Fruit fly (Drosophila melanogaster) whole organism, prepupa: ENCODE results near the gene Spn38F.

ENCODE experiments used
- Blimp-1 ChIP-seq: fragments of 200-800 bp; sonication (Bioruptor generic); optimal IDR thresholded peaks from 3 replicates; lab custom pipeline; 2017; ENCODE audit warnings: missing biosample characterization, missing genetic modification characterization, mild to moderate bottlenecking, moderate library complexity, missing genetic modification reagents
- CG10631 ChIP-seq: fragments of 200-800 bp; sonication (Bioruptor generic); optimal IDR thresholded peaks from 2 replicates; lab custom pipeline; 2016; ENCODE audit warnings: missing biosample characterization, missing genetic modification characterization
- CG10669 ChIP-seq: fragments of 200-800 bp; sonication (Bioruptor generic); optimal IDR thresholded peaks from 3 replicates; lab custom pipeline; 2018; ENCODE audit warnings: missing biosample characterization, mild to moderate bottlenecking, missing genetic modification characterization, moderate library complexity
- CG11294 ChIP-seq: fragments of 200-800 bp; sonication (Bioruptor generic); IDR thresholded peaks from 2 replicates; pipeline ENCODE4 v1.3.6; 2022; ENCODE audit warnings: missing biosample characterization, missing genetic modification characterization
- CG11902 ChIP-seq: fragments of 200-800 bp; sonication (Bioruptor generic); optimal IDR thresholded peaks from 3 replicates; lab custom pipeline; 2016; ENCODE audit warnings: missing biosample characterization, missing genetic modification characterization
- CG15336 ChIP-seq: fragments of 200-800 bp; sonication (Bioruptor generic); IDR thresholded peaks from 2 replicates; pipeline ENCODE4 v1.3.6; 2022; ENCODE audit warnings: missing biosample characterization, missing genetic modification characterization
- CG1621 ChIP-seq: fragments of 200-800 bp; sonication (Bioruptor generic); optimal IDR thresholded peaks from 3 replicates; lab custom pipeline; 2018; ENCODE audit warnings: missing biosample characterization, mild to moderate bottlenecking, missing genetic modification characterization
- CG16779 ChIP-seq: fragments of 200-800 bp; sonication (Bioruptor generic); optimal IDR thresholded peaks from 3 replicates; lab custom pipeline; 2017; ENCODE audit warnings: missing biosample characterization, mild to moderate bottlenecking, missing genetic modification characterization
- CG3032 ChIP-seq: fragments of 200-800 bp; optimal IDR thresholded peaks from 2 replicates; lab custom pipeline; 2019; ENCODE audit warnings: missing biosample characterization, mild to moderate bottlenecking, missing genetic modification characterization, moderate library complexity
- CG31627 ChIP-seq: fragments of 200-800 bp; sonication (Bioruptor generic); optimal IDR thresholded peaks from 3 replicates; lab custom pipeline; 2016; ENCODE audit warnings: missing biosample characterization, missing genetic modification characterization
- CG32006 ChIP-seq: fragments of 200-800 bp; sonication (Bioruptor generic); optimal IDR thresholded peaks from 3 replicates; lab custom pipeline; 2017; ENCODE audit warnings: missing biosample characterization, mild to moderate bottlenecking, missing genetic modification characterization
- CG34406 ChIP-seq: fragments of 200-800 bp; sonication (Bioruptor generic); optimal IDR thresholded peaks from 3 replicates; lab custom pipeline; 2016; ENCODE audit warnings: missing biosample characterization, missing genetic modification characterization
- CG4318 ChIP-seq: fragments of 200-800 bp; sonication (Bioruptor generic); optimal IDR thresholded peaks from 3 replicates; lab custom pipeline; 2017; ENCODE audit warnings: missing biosample characterization, mild to moderate bottlenecking, missing genetic modification characterization
- CG6276 ChIP-seq: fragments of 200-800 bp; sonication (Bioruptor generic); optimal IDR thresholded peaks from 2 replicates; lab custom pipeline; 2017; ENCODE audit warnings: missing biosample characterization, mild to moderate bottlenecking, missing genetic modification characterization
- CG6792 ChIP-seq: fragments of 200-800 bp; sonication (Bioruptor generic); optimal IDR thresholded peaks from 3 replicates; lab custom pipeline; 2016; ENCODE audit warnings: missing biosample characterization, missing genetic modification characterization
- CG6808 ChIP-seq: fragments of 200-800 bp; sonication (Bioruptor generic); optimal IDR thresholded peaks from 3 replicates; lab custom pipeline; 2017; ENCODE audit warnings: missing biosample characterization, missing genetic modification characterization, mild to moderate bottlenecking, moderate library complexity, missing genetic modification reagents
- CG7368 ChIP-seq: fragments of 200-800 bp; sonication (Bioruptor generic); optimal IDR thresholded peaks from 3 replicates; lab custom pipeline; 2016; ENCODE audit warnings: missing biosample characterization, missing genetic modification characterization
- CG8319 ChIP-seq: fragments of 200-800 bp; sonication (Bioruptor generic); optimal IDR thresholded peaks from 3 replicates; lab custom pipeline; 2016; ENCODE audit warnings: missing biosample characterization, missing genetic modification characterization
- Eip75B ChIP-seq: fragments of 200-800 bp; sonication (Bioruptor generic); optimal IDR thresholded peaks from 3 replicates; lab custom pipeline; 2016; ENCODE audit warnings: missing biosample characterization, missing genetic modification characterization
- Eip78C ChIP-seq: fragments of 200-800 bp; sonication (Bioruptor generic); peaks from one replicate; lab custom pipeline; 2016; ENCODE audit warnings: missing biosample characterization, missing genetic modification characterization
- Ets96B ChIP-seq: fragments of 200-800 bp; optimal IDR thresholded peaks from 2 replicates; lab custom pipeline; 2019; ENCODE audit warnings: missing biosample characterization, mild to moderate bottlenecking, missing genetic modification characterization, moderate library complexity
- Hr39 ChIP-seq: fragments of 200-800 bp; sonication (Bioruptor generic); optimal IDR thresholded peaks from 2 replicates; lab custom pipeline; 2016; ENCODE audit warnings: missing biosample characterization, missing genetic modification characterization
- Hr4 ChIP-seq: fragments of 200-800 bp; sonication (Bioruptor generic); optimal IDR thresholded peaks from 3 replicates; lab custom pipeline; 2016; ENCODE audit warnings: missing biosample characterization, missing genetic modification characterization
- Met ChIP-seq: fragments of 200-800 bp; sonication (Bioruptor generic); optimal IDR thresholded peaks from 3 replicates; lab custom pipeline; 2016; ENCODE audit warnings: missing biosample characterization, missing genetic modification characterization
- Smox ChIP-seq: fragments of 200-800 bp; sonication (Bioruptor generic); optimal IDR thresholded peaks from 3 replicates; lab custom pipeline; 2016; ENCODE audit warnings: missing biosample characterization, missing genetic modification characterization
- Sox102F ChIP-seq: fragments of 200-800 bp; sonication (Bioruptor generic); optimal IDR thresholded peaks from 2 replicates; lab custom pipeline; 2016; ENCODE audit warnings: missing biosample characterization, mild to moderate bottlenecking, missing genetic modification characterization
- Sox14 ChIP-seq: fragments of 200-800 bp; sonication (Bioruptor generic); optimal IDR thresholded peaks from 3 replicates; lab custom pipeline; 2016; ENCODE audit warnings: missing biosample characterization, missing genetic modification characterization
- achi ChIP-seq: fragments of 200-800 bp; sonication (Bioruptor generic); optimal IDR thresholded peaks from 3 replicates; lab custom pipeline; 2016; ENCODE audit warnings: missing biosample characterization, missing genetic modification characterization
- acj6 ChIP-seq: fragments of 200-800 bp; sonication (Bioruptor generic); optimal IDR thresholded peaks from 3 replicates; lab custom pipeline; 2016; ENCODE audit warnings: missing biosample characterization, missing genetic modification characterization
- cyc ChIP-seq: fragments of 200-800 bp; sonication (Bioruptor generic); optimal IDR thresholded peaks from 3 replicates; lab custom pipeline; 2016; ENCODE audit warnings: missing biosample characterization, missing genetic modification characterization
- dac ChIP-seq: fragments of 200-800 bp; sonication (Bioruptor generic); optimal IDR thresholded peaks from 2 replicates; lab custom pipeline; 2017; ENCODE audit warnings: missing biosample characterization, mild to moderate bottlenecking, missing genetic modification characterization
- dsx ChIP-seq: fragments of 200-800 bp; optimal IDR thresholded peaks from 3 replicates; lab custom pipeline; 2019; ENCODE audit warnings: missing biosample characterization, mild to moderate bottlenecking, missing genetic modification characterization, moderate library complexity; ENCODE audit not compliant: poor library complexity, severe bottlenecking
- eg ChIP-seq: fragments of 200-800 bp; sonication (Bioruptor generic); IDR thresholded peaks from 3 replicates; pipeline ENCODE4 v1.3.6; 2022; ENCODE audit warnings: missing biosample characterization, missing genetic modification characterization
- fd59A ChIP-seq: fragments of 200-800 bp; sonication (Bioruptor generic); optimal IDR thresholded peaks from 2 replicates; lab custom pipeline; 2017; ENCODE audit warnings: missing biosample characterization, mild to moderate bottlenecking, missing genetic modification characterization, missing genetic modification reagents
- fd85E ChIP-seq: fragments of 200-800 bp; sonication (Bioruptor generic); optimal IDR thresholded peaks from 3 replicates; lab custom pipeline; 2016; ENCODE audit warnings: missing biosample characterization, missing genetic modification characterization
- fkh ChIP-seq: fragments of 200-800 bp; sonication (Bioruptor generic); optimal IDR thresholded peaks from 3 replicates; lab custom pipeline; 2017; ENCODE audit warnings: missing biosample characterization, mild to moderate bottlenecking, missing genetic modification characterization, moderate library complexity
- net ChIP-seq: fragments of 200-800 bp; sonication (Bioruptor generic); optimal IDR thresholded peaks from 3 replicates; lab custom pipeline; 2016; ENCODE audit warnings: missing biosample characterization, missing genetic modification characterization
- pdm3 ChIP-seq: fragments of 200-800 bp; sonication (Bioruptor generic); optimal IDR thresholded peaks from 3 replicates; lab custom pipeline; 2016; ENCODE audit warnings: missing biosample characterization, missing genetic modification characterization
- salr ChIP-seq, 2 experiments: fragments of 200-800 bp; sonication (Bioruptor generic); optimal IDR thresholded peaks; 3 replicates each; lab custom pipeline; 2016 to 2018; ENCODE audit warnings: missing biosample characterization in 2 of 2, missing genetic modification characterization in 2 of 2, mild to moderate bottlenecking in 1 of 2
- svp ChIP-seq: fragments of 200-800 bp; sonication (Bioruptor generic); peaks from one replicate; lab custom pipeline; 2016; ENCODE audit warnings: missing biosample characterization, missing genetic modification characterization
- topi ChIP-seq: fragments of 200-800 bp; sonication (Bioruptor generic); optimal IDR thresholded peaks from 3 replicates; lab custom pipeline; 2016; ENCODE audit warnings: missing biosample characterization, missing genetic modification characterization
- vri ChIP-seq: fragments of 200-800 bp; sonication (Bioruptor generic); optimal IDR thresholded peaks from 3 replicates; lab custom pipeline; 2016; ENCODE audit warnings: missing biosample characterization, mild to moderate bottlenecking, missing genetic modification characterization

The Spn38F gene

dm6 chr2L:20811039-20811652, 26.6 kb downstream of the Spn38F start (continued):
- TF ChIP-seq fkh (GFP tag; lab: Kevin White, UChicago) (no peak), CG11294 (GFP tag; lab: Robert Waterston, UW) (peak; percentile 73), CG3032 (tag; lab: Kevin White, UChicago) (peak; percentile 55), salr (GFP tag; optimal IDR thresholded peaks at IDR 0.05; lab: Kevin White, UChicago) (peak; percentile 27 to 74), CG10631 (peak; percentile 66), Blimp-1 (no peak), achi (GFP tag; lab: Kevin White, UChicago) (peak; percentile 82), Ets96B (no peak)

- TF ChIP-seq CG3032 (tag; lab: Kevin White, UChicago) (peak; percentile 10), eg (GFP tag; lab: Robert Waterston, UW) (peak; percentile 54; the same call in 1 of the 3 replicates), CG10631 (no peak), pdm3 (no peak), CG11294 (GFP tag; lab: Robert Waterston, UW) (peak; percentile 60; the same call in 1 of the 2 replicates), CG6276 (GFP tag; lab: Kevin White, UChicago) (peak; percentile 6), CG10669 (GFP tag; lab: Kevin White, UChicago) (peak; percentile 31)
Observed at dm6 chr2L:20809229-20809628, 28.6 kb downstream of the Spn38F start.

dm6 chr2L:20808510-20809195, 29.1 kb downstream of the Spn38F start:
- TF ChIP-seq dsx (GFP tag; lab: Kevin White, UChicago) (no peak), net (GFP tag; lab: Kevin White, UChicago) (no peak), CG15336 (GFP tag; lab: Robert Waterston, UW) (no peak), Met (no peak), Hr39 (GFP tag; lab: Kevin White, UChicago) (no peak), fd59A (GFP tag; lab: Kevin White, UChicago) (no peak), CG1621 (tag; lab: Kevin White, UChicago) (no peak), Sox102F (GFP tag; lab: Kevin White, UChicago) (no peak), Blimp-1 (no peak), CG31627 (no peak), CG11902 (no peak), fd85E (GFP tag; lab: Kevin White, UChicago) (no peak), svp (GFP tag; lab: Kevin White, UChicago) (no peak), fkh (GFP tag; lab: Kevin White, UChicago) (no peak)

dm6 chr2L:20807617-20808509, 29.9 kb downstream of the Spn38F start:
- peak; percentile 49 for TF ChIP-seq CG34406 (GFP tag; lab: Kevin White, UChicago)
- no peak for TF ChIP-seq Eip75B (GFP tag; lab: Kevin White, UChicago)
- no peak for TF ChIP-seq CG4318 (GFP tag; lab: Kevin White, UChicago)
- TF ChIP-seq cyc (GFP tag; lab: Kevin White, UChicago) = no peak
- peak; percentile 10 for TF ChIP-seq Met
- TF ChIP-seq vri (GFP tag; lab: Kevin White, UChicago) = peak; percentile 30
- no peak for TF ChIP-seq CG7368 (GFP tag; lab: Kevin White, UChicago)
- no peak for TF ChIP-seq Sox14
- TF ChIP-seq Sox102F (GFP tag; lab: Kevin White, UChicago) = no peak
- no peak for TF ChIP-seq Smox (GFP tag; lab: Kevin White, UChicago)
- TF ChIP-seq acj6 (GFP tag; lab: Kevin White, UChicago) = peak; percentile 34
- peak; percentile 68 for TF ChIP-seq Eip78C (GFP tag; lab: Kevin White, UChicago)
- peak; percentile 11 for TF ChIP-seq topi (GFP tag; lab: Kevin White, UChicago)
- no peak for TF ChIP-seq dac (GFP tag; lab: Kevin White, UChicago)
- TF ChIP-seq CG11294 (GFP tag; lab: Robert Waterston, UW) = no peak
- no peak for TF ChIP-seq CG16779 (tag; lab: Kevin White, UChicago)
- TF ChIP-seq CG32006 (GFP tag; lab: Kevin White, UChicago) = peak; percentile 39
- no peak for TF ChIP-seq CG8319 (GFP tag; lab: Kevin White, UChicago)
- peak; percentile 62 for TF ChIP-seq svp (GFP tag; lab: Kevin White, UChicago)
- peak; percentile 14 for TF ChIP-seq CG6808
- no peak for TF ChIP-seq net (GFP tag; lab: Kevin White, UChicago)
- TF ChIP-seq Hr4 (GFP tag; lab: Kevin White, UChicago) = peak; percentile 3
- TF ChIP-seq CG6792 (GFP tag; lab: Kevin White, UChicago) = peak; percentile 40
- no peak for TF ChIP-seq Hr39 (GFP tag; lab: Kevin White, UChicago)
- no peak for TF ChIP-seq CG11902
